Worm (Caenorhabditis elegans): Measurements from ENCODE around the gene K01B6.4.

DNA sequence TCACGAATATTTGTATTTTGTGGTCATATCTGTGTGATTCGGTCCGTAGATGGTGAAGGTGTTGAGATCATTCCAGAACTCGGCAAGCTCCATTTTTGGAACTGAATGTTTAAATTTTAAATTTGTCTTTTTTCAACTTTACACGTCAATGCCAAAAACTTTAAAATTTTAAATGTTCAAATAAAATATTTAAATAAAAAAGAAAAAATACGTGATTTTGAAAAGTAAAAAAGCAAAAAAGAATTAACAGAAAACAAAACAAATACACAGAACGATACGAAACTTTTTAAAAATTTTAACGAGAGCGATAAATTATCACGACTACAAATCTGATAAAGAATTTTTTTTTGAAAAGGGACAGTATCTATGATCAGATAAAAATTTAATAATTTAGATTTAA lies 36.9 kb upstream of the K01B6.4 start, which contains the start of gene elo-4:
- TF ChIP-seq unc-62 (GFP tag; optimal IDR thresholded peaks at IDR 0.05) (no peak), T26A5.8 (tag; optimal IDR thresholded peaks at IDR 0.05) (no peak), ama-1 (optimal IDR thresholded peaks at IDR 0.05) (no peak), ama-1 (GFP tag; optimal IDR thresholded peaks at IDR 0.05) (no peak), dpl-1 (GFP tag; optimal IDR thresholded peaks at IDR 0.05) (no peak), efl-1 (GFP tag; optimal IDR thresholded peaks at IDR 0.05) (no peak), ceh-79 (tag; optimal IDR thresholded peaks at IDR 0.05) (no peak), snpc-4 (GFP tag; optimal IDR thresholded peaks at IDR 0.05) (no peak), snpc-4 (tag; optimal IDR thresholded peaks at IDR 0.05) (no peak), die-1 (tag; optimal IDR thresholded peaks at IDR 0.05) (no peak), pha-4 (tag; optimal IDR thresholded peaks at IDR 0.05) (no peak), madf-8 (GFP tag; conservative IDR thresholded peaks at IDR 0.05) (no peak), Y95B8A.8 (GFP tag; IDR thresholded peaks at IDR 0.05) (no peak), aptf-2 (GFP tag; conservative IDR thresholded peaks at IDR 0.05) (no peak)
